Fruit fly (Drosophila melanogaster): Measurements from ENCODE around the gene PDZ-GEF.
A peak's percentile ranks its signal among the peaks of the same experiment; 100 is the strongest.

Gene PDZ-GEF

dm6 chr2L:6280328-6280727 is 43.2 kb upstream of the PDZ-GEF start (continued):
- TF ChIP-seq Six4 (GFP tag; optimal IDR thresholded peaks at IDR 0.05) = peak; percentile 52
- TF ChIP-seq CG11504 (tag; optimal IDR thresholded peaks at IDR 0.05) = peak; percentile 78
- peak; percentile 9; the same call in 1 of the 2 replicates for TF ChIP-seq Ravus (GFP tag; IDR thresholded peaks at IDR 0.05)
- peak; percentile 59 for TF ChIP-seq CG12299 (tag; optimal IDR thresholded peaks at IDR 0.05)
- TF ChIP-seq CG15601 (tag; optimal IDR thresholded peaks at IDR 0.05) = peak; percentile 37
- peak; percentile 70 for TF ChIP-seq CG15696 (tag; optimal IDR thresholded peaks at IDR 0.05)
- no peak for TF ChIP-seq Tbp (GFP tag; optimal IDR thresholded peaks at IDR 0.05)
- TF ChIP-seq CG15269 (tag; optimal IDR thresholded peaks at IDR 0.05) = peak; percentile 62
- peak; percentile 56; the same call in 1 of the 2 replicates for TF ChIP-seq CG3847 (GFP tag; IDR thresholded peaks at IDR 0.05)
- peak; percentile 78 for TF ChIP-seq gem (tag; optimal IDR thresholded peaks at IDR 0.05)
- peak; percentile 75 for TF ChIP-seq CG11695 (GFP tag; IDR thresholded peaks at IDR 0.05)
- TF ChIP-seq dimm (GFP tag; IDR thresholded peaks at IDR 0.05) = 0 out of 2 replicates have a peak, but pooled peaks have one; percentile 12
- TF ChIP-seq tin (GFP tag; optimal IDR thresholded peaks at IDR 0.05) = peak; percentile 63
- no peak for TF ChIP-seq cg (GFP tag; optimal IDR thresholded peaks at IDR 0.05)
- TF ChIP-seq CG3065 (GFP tag; optimal IDR thresholded peaks at IDR 0.05) = peak; percentile 30
- TF ChIP-seq Atf6 (GFP tag; IDR thresholded peaks at IDR 0.05) = peak; percentile 65
- TF ChIP-seq CG34224 (GFP tag; IDR thresholded peaks at IDR 0.05; ENCODE audit: partially characterized antibody) = no peak
- TF ChIP-seq Nf-YB (GFP tag; optimal IDR thresholded peaks at IDR 0.05) = no peak
- TF ChIP-seq CG12219 (GFP tag; optimal IDR thresholded peaks at IDR 0.05) = peak; percentile 4
- TF ChIP-seq pum (GFP tag; optimal IDR thresholded peaks at IDR 0.05) = peak; percentile 16
- TF ChIP-seq HLH3B (GFP tag; IDR thresholded peaks at IDR 0.05) = peak; percentile 78
- TF ChIP-seq jigr1 (GFP tag; IDR thresholded peaks at IDR 0.05) = no peak
- TF ChIP-seq Asciz (GFP tag; optimal IDR thresholded peaks at IDR 0.05) = peak; percentile 43
- TF ChIP-seq chn (GFP tag; optimal IDR thresholded peaks at IDR 0.05) = peak; percentile 50
- peak; percentile 95 for TF ChIP-seq Ets65A (GFP tag)
- TF ChIP-seq tio (GFP tag; optimal IDR thresholded peaks at IDR 0.05) = peak; percentile 54
- peak; percentile 58 for TF ChIP-seq ATbp (GFP tag; optimal IDR thresholded peaks at IDR 0.05)
- TF ChIP-seq CG8388 (GFP tag; optimal IDR thresholded peaks at IDR 0.05) = peak; percentile 52
- peak; percentile 53 for TF ChIP-seq CG9437 (GFP tag; optimal IDR thresholded peaks at IDR 0.05)
- TF ChIP-seq CG7963 (GFP tag; IDR thresholded peaks at IDR 0.05; ENCODE audit: partially characterized antibody) = no peak
- no peak for TF ChIP-seq CG17912 (GFP tag; optimal IDR thresholded peaks at IDR 0.05)
- no peak for TF ChIP-seq usp (GFP tag; optimal IDR thresholded peaks at IDR 0.05)
- TF ChIP-seq nmo (GFP tag; optimal IDR thresholded peaks at IDR 0.05) = peak; percentile 69
- TF ChIP-seq BEAF-32 (GFP tag; optimal IDR thresholded peaks at IDR 0.05) = no peak
- peak; percentile 63 for TF ChIP-seq tap (tag; optimal IDR thresholded peaks at IDR 0.05)
- TF ChIP-seq gsb-n (tag; optimal IDR thresholded peaks at IDR 0.05) = peak; percentile 45
- peak; percentile 74 for TF ChIP-seq Xrp1 (GFP tag; IDR thresholded peaks at IDR 0.05)
- TF ChIP-seq dmrt11E (tag; optimal IDR thresholded peaks at IDR 0.05) = peak; percentile 74
- no peak for TF ChIP-seq gfzf (GFP tag; optimal IDR thresholded peaks at IDR 0.05)
- 0 out of 2 replicates have a peak, but pooled peaks have one; percentile 51 for TF ChIP-seq CG11247 (GFP tag; IDR thresholded peaks at IDR 0.05)
- no peak for TF ChIP-seq CG3995 (GFP tag; optimal IDR thresholded peaks at IDR 0.05)
- TF ChIP-seq CG12104 (GFP tag; optimal IDR thresholded peaks at IDR 0.05) = peak; percentile 37
- no peak for TF ChIP-seq hkb (optimal IDR thresholded peaks at IDR 0.05)
- peak; percentile 82 for TF ChIP-seq hkb (GFP tag; IDR thresholded peaks at IDR 0.05)
- peak in 1 of 2 experiments; percentile 67 for TF ChIP-seq Hr51 (GFP tag; optimal IDR thresholded peaks at IDR 0.05)
- peak; percentile 31 for TF ChIP-seq CG6683 (GFP tag; optimal IDR thresholded peaks at IDR 0.05)
- TF ChIP-seq exex (tag; optimal IDR thresholded peaks at IDR 0.05) = peak; percentile 1
- 0 out of 2 replicates have a peak, but pooled peaks have one; percentile 21 for TF ChIP-seq Gsc (GFP tag; IDR thresholded peaks at IDR 0.05)
- TF ChIP-seq hbn (GFP tag; IDR thresholded peaks at IDR 0.05; ENCODE audit: partially characterized antibody) = no peak
- TF ChIP-seq Nf-YA (GFP tag; IDR thresholded peaks at IDR 0.05) = peak; percentile 56; the same call in 1 of the 2 replicates

All from whole organism, embryonic.